Worm (Caenorhabditis elegans): ENCODE results near the gene ZC239.20.
A peak's percentile ranks its signal among the peaks of the same experiment; 100 is the strongest.
"Not testable (repeated sequence)": the region's sequence is repeated elsewhere in the genome, so short reads cannot be mapped to it uniquely, and the experiment has no call there.

Gene ZC239.20

DNA sequence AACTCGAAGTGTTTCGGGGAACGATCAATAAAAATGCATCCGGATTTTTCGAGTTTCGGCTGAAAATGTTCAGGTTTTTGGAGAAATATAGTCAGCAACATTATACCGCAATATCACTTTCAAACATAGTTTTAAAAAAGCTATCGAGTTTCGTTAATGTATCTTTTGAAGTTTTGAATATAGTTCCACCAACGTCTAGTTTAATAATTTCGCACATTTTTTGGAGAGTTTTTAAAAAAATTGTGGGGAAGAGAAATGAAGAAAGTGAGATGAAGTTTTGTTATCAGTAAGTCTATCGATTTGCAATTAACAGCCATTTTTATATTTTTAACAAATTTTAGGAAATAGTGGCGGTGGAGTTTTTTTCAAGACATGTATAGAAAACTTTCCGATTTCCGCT, 19.5 kb upstream of the ZC239.20 start, which contains the start of gene ZC239.17:
Gene ZC239.17 (minus strand): TSS at position 101 of the 400 bp plus-strand sequence.
- TF ChIP-seq dmd-4 (tag; optimal IDR thresholded peaks at IDR 0.05) (no peak), elt-1 (tag; optimal IDR thresholded peaks at IDR 0.05) (no peak), nhr-12 (tag; optimal IDR thresholded peaks at IDR 0.05) (no peak), nhr-21 (tag; optimal IDR thresholded peaks at IDR 0.05) (no peak), peb-1 (tag; optimal IDR thresholded peaks at IDR 0.05) (no peak), egl-27 (tag; optimal IDR thresholded peaks at IDR 0.05) (no peak), ama-1 (optimal IDR thresholded peaks at IDR 0.05) (no peak)

DNA sequence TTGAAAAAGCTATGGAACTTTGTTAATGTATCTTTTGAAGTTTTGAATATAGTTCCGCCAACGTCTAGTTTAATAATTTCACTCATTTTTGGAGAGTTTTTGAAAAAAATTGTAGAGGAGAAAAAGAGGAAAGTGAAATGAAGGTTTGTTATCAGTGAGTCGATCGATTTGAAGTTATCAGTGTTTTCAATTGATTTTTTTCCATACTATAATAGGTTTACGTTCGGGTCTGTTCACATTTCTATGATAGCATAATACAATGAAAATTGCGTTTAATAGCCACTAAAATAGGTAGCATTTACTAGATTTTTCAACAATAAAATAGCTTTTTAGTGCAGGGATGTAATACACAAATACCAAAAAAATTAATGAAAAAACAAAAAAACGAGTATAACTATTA, 18.9 kb upstream of the ZC239.20 start, which contains the start of gene ZC239.16:
Gene ZC239.16 (minus strand): TSS at position 120 of the 400 bp plus-strand sequence.
- TF ChIP-seq snpc-4 (tag; optimal IDR thresholded peaks at IDR 0.05) (no peak), F13H6.1 (tag; optimal IDR thresholded peaks at IDR 0.05) (no peak), fos-1 (tag; optimal IDR thresholded peaks at IDR 0.05) (peak; percentile 63)

DNA sequence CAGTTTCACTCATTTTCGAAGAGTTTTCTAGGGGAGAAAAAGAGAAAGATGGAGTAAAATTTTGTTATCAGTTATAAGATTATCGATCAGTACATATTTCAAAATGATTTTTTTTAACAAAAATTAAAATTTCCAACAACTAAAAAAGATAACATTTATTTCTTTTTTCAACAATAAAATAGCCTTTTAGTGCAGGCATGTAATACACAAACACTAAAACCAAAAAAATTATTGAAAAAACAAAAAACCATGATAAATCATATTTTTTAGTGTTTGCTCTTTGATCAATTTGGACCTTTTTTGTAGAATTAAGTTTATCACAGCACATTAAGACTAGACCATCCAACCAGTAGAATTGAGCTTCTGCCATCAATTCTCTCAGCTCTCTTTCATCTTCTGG, 18.3 kb upstream of the ZC239.20 start, which contains the start of gene ZC239.15:
Gene ZC239.15 (minus strand): TSS at position 101 of the 400 bp plus-strand sequence.
- TF ChIP-seq peb-1 (tag; optimal IDR thresholded peaks at IDR 0.05), result no peak
- no peak for TF ChIP-seq mbf-1 (tag; optimal IDR thresholded peaks at IDR 0.05)
- no peak for TF ChIP-seq sem-4 (tag; optimal IDR thresholded peaks at IDR 0.05)
- TF ChIP-seq unc-55 (GFP tag; optimal IDR thresholded peaks at IDR 0.05), result no peak
- no peak for TF ChIP-seq gmeb-1 (tag; optimal IDR thresholded peaks at IDR 0.05)
- no peak for TF ChIP-seq blmp-1 (tag; optimal IDR thresholded peaks at IDR 0.05; ENCODE audit: insufficient read depth)

DNA sequence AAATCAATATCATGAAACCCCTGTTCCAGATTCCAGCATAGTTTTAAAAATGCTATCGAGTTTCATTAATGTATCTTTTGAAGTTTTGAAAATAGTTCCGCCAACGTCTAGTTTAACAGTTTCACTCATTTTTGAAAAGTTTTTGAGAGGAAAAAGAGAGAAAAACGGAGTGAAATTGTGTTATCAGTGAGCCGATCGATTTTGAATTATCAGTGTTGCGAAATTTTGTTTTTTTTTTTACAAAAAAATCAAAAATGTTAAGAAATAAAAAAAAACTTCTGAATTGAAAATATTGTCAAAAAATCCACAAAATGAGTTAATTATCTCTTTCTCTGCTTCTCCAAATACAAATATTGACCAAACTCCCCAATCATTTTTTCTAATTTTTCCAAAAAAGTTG, 16.4 kb upstream of the ZC239.20 start, which contains the start of gene ZC239.13:
Gene ZC239.13 (minus strand): TSS at position 154 of the 400 bp plus-strand sequence.
- TF ChIP-seq lsy-2 (tag; optimal IDR thresholded peaks at IDR 0.05) (no peak), fos-1 (tag; optimal IDR thresholded peaks at IDR 0.05) (peak; percentile 5)

DNA sequence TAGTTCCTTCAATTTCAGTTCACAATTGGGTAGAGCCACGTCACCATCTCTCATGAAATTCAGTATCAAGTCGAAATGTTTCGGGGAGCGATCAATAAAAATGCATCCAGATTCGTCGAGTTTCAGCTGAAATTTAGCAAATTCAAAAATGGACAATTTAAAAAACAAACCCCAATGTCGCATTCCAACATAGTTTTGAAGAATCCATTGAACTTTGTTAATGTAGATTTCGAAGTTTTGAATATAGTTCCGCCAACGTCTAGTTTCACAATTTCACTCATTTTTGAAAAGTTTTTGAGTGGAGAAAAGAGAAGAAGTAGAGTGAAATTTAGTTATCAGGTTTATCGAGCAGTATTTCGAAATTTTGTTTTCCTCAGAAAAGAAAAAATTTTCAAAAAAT, 15.4 kb upstream of the ZC239.20 start, which contains the start of gene ZC239.14:
Gene ZC239.14 (minus strand): TSS at position 305 of the 400 bp plus-strand sequence.
- TF ChIP-seq unc-62 (GFP tag; optimal IDR thresholded peaks at IDR 0.05), result no peak
- TF ChIP-seq peb-1 (tag; optimal IDR thresholded peaks at IDR 0.05), result no peak
- TF ChIP-seq sma-3 (GFP tag; optimal IDR thresholded peaks at IDR 0.05), result no peak
- TF ChIP-seq nhr-12 (tag; optimal IDR thresholded peaks at IDR 0.05), result no peak
- no peak for TF ChIP-seq ztf-4 (tag; optimal IDR thresholded peaks at IDR 0.05)
- TF ChIP-seq skn-1 (tag; optimal IDR thresholded peaks at IDR 0.05), result no peak
- TF ChIP-seq mdl-1 (tag; optimal IDR thresholded peaks at IDR 0.05), result no peak
- no peak for TF ChIP-seq C34F6.9 (tag; optimal IDR thresholded peaks at IDR 0.05)
- no peak for TF ChIP-seq alr-1 (tag; optimal IDR thresholded peaks at IDR 0.05)
- no peak for TF ChIP-seq sma-9 (GFP tag; optimal IDR thresholded peaks at IDR 0.05)
- TF ChIP-seq sma-9 (tag; optimal IDR thresholded peaks at IDR 0.05), result no peak
- TF ChIP-seq nhr-77 (tag; optimal IDR thresholded peaks at IDR 0.05), result no peak
- no peak for TF ChIP-seq zag-1 (tag; optimal IDR thresholded peaks at IDR 0.05)

DNA sequence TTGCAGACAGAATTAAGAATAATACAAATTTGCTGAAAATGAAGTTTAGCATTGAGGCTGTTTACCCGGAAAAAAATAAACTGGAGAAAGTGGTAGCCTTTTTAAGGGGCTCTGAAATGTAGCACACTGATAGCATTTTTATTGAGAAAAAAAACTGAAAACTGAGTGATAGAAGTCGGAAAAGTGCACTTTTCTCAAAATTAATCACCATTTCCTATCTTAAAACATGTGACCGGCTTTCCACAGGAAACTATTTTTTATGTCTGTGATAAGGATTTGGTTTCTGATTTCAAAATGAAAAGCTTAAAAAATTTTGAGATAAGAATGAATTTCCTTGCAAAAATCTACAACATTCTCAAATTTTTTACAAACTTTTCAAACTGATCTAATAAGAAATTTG, 14.4 kb upstream of the ZC239.20 start, which contains the start of gene ZC239.22:
Gene ZC239.22 (minus strand): TSS at position 101 of the 400 bp plus-strand sequence.
- no peak for TF ChIP-seq nhr-23 (tag; optimal IDR thresholded peaks at IDR 0.05)
- TF ChIP-seq mdl-1 (tag; optimal IDR thresholded peaks at IDR 0.05), result no peak
- TF ChIP-seq R02D3.7 (tag; optimal IDR thresholded peaks at IDR 0.05), result no peak
- no peak for TF ChIP-seq nhr-237 (tag; optimal IDR thresholded peaks at IDR 0.05)
- TF ChIP-seq sem-4 (tag; optimal IDR thresholded peaks at IDR 0.05), result no peak

DNA sequence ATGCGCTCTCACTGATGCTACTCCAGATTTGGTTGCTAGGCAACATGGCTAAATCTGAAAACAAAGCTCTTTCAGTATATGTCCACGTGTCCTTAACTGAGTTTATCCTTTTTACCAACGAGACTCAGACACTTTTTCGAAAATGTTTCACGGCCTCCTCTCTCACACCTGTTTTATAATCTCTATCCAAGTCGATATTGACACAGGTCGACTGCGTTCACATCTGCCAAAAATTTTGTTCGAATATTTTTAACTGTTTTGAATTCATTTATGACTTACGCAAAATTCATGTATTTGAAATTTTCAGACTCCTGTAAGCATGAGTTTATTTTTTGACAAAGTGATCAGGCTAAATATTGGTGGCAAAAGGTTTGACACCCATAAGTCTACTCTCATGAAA, 9.4 kb upstream of the ZC239.20 start, which contains the start of gene ZC239.3:
Gene ZC239.3 (plus strand): TSS at position 301 of the 400 bp plus-strand sequence.
- not testable (repeated sequence) for TF ChIP-seq ZK546.5 (tag; optimal IDR thresholded peaks at IDR 0.05); egl-27 (tag; optimal IDR thresholded peaks at IDR 0.05); sma-9 (GFP tag; optimal IDR thresholded peaks at IDR 0.05); sma-9 (tag; optimal IDR thresholded peaks at IDR 0.05)
